Fruit fly (Drosophila melanogaster) S2 (cell line): Measurements from ENCODE around the gene Hus1-like.

Source experiments
- CG8478 ChIP-seq: fragments of >200 bp; optimal IDR thresholded peaks from 2 replicates; lab custom pipeline; 2018
- CTCF ChIP-seq, 2 experiments: fragments of >200 bp; optimal IDR thresholded peaks; 2 replicates each; lab custom pipeline; 2018

DNA sequence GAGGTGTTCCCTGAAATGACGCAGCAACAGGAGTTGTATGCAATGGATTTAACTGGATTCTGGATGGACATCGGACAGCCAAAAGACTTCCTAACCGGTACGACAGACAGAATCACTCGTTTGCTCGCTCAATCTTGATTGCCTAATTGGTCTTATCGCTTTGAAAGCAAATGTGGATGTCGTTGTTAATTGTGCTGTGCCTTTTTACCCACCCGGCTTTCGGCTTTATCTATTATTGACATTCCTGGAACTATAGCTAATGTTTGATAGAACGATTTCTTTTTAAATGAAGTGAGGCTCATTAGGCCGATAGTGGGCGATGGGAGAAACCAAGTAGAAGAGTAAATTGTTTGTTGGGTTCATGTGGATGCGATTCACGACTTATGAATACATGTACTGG, 2.8 kb upstream of the Hus1-like start:
- no peak for TF ChIP-seq CG8478 (lab: Kevin White, UChicago)
- TF ChIP-seq CTCF (optimal IDR thresholded peaks at IDR 0.05; lab: Kevin White, UChicago): no peak
